Worm (Caenorhabditis elegans) whole organism, late embryonic: ENCODE measurements around the gene tsen-54.

ENCODE experiments used
- ama-1 ChIP-seq: fragments of 150-350 bp; optimal IDR thresholded peaks from 2 replicates; lab custom pipeline; 2014
- ceh-34 ChIP-seq: sonication (generic microtip); optimal IDR thresholded peaks from 2 replicates; lab custom pipeline; 2016; ENCODE audit warnings: mild to moderate bottlenecking, missing genetic modification characterization, missing compliant biosample characterization
- dve-1 ChIP-seq: sonication (generic microtip); optimal IDR thresholded peaks from 2 replicates; lab custom pipeline; 2017; ENCODE audit warnings: antibody characterized with exemption, mild to moderate bottlenecking, missing genetic modification characterization, missing compliant biosample characterization
- fax-1 ChIP-seq: sonication (generic microtip); optimal IDR thresholded peaks from 2 replicates; lab custom pipeline; 2016; ENCODE audit warnings: missing genotype, missing genetic modification characterization, missing compliant biosample characterization
- hlh-30 ChIP-seq: sonication (generic microtip); optimal IDR thresholded peaks from 2 replicates; lab custom pipeline; 2017; ENCODE audit warnings: antibody characterized with exemption, missing genetic modification characterization, missing compliant biosample characterization; ENCODE audit not compliant: insufficient read depth
- lim-6 ChIP-seq: sonication (generic microtip); optimal IDR thresholded peaks from 2 replicates; lab custom pipeline; 2016; ENCODE audit warnings: missing genetic modification characterization, missing compliant biosample characterization
- madf-2 ChIP-seq: sonication (generic microtip); optimal IDR thresholded peaks from 2 replicates; lab custom pipeline; 2017; ENCODE audit warnings: missing genetic modification characterization, missing compliant biosample characterization
- mec-3 ChIP-seq: sonication (generic microtip); optimal IDR thresholded peaks from 2 replicates; lab custom pipeline; 2016; ENCODE audit warnings: borderline replicate concordance, missing genetic modification characterization, missing compliant biosample characterization
- pax-1 ChIP-seq: fragments of 150-350 bp; optimal IDR thresholded peaks from 2 replicates; lab custom pipeline; 2014; ENCODE audit warnings: missing biosample characterization, missing genetic modification characterization
- pros-1 ChIP-seq: fragments of 150-350 bp; optimal IDR thresholded peaks from 2 replicates; lab custom pipeline; 2014; ENCODE audit warnings: missing biosample characterization, missing genetic modification reagents, missing genetic modification characterization
- ref-2 ChIP-seq: sonication (generic microtip); optimal IDR thresholded peaks from 2 replicates; lab custom pipeline; 2016; ENCODE audit warnings: missing genetic modification characterization, missing compliant biosample characterization
- rnt-1 ChIP-seq: sonication (generic microtip); optimal IDR thresholded peaks from 2 replicates; lab custom pipeline; 2016; ENCODE audit warnings: missing genetic modification characterization, missing compliant biosample characterization
- sox-2 ChIP-seq: fragments of 200-800 bp; sonication (Bioruptor generic); IDR thresholded peaks from 2 replicates; pipeline ENCODE4 v1.3.6; 2022; ENCODE audit warnings: missing genetic modification reagents, missing genetic modification characterization, missing compliant biosample characterization

The tsen-54 gene

ce11 chrIV:2002290-2002689 lies 54.3 kb downstream of the tsen-54 start:
- TF ChIP-seq hlh-30 (tag; lab: Kevin White, UChicago) (no peak), pax-1 (tag; lab: Kevin White, UChicago) (no peak), lim-6 (no peak), ref-2 (tag; lab: Kevin White, UChicago) (no peak), rnt-1 (tag; lab: Kevin White, UChicago) (no peak), sox-2 (GFP tag; lab: Robert Waterston, UW) (no peak), ama-1 (lab: Kevin White, UChicago) (no peak), fax-1 (tag; lab: Kevin White, UChicago) (no peak), madf-2 (tag; lab: Kevin White, UChicago) (no peak), ceh-34 (tag; lab: Kevin White, UChicago) (no peak), pros-1 (tag; lab: Kevin White, UChicago) (no peak), mec-3 (no peak), dve-1 (tag; lab: Kevin White, UChicago) (no peak)
